Worm (Caenorhabditis elegans): ENCODE data around the gene srw-31.

ce11 chrV:17485078-17485477 lies 21.3 kb upstream of the srw-31 start, which contains the start of gene srh-111:
- no peak for TF ChIP-seq lag-1 (GFP tag; IDR thresholded peaks at IDR 0.05)
- no peak for TF ChIP-seq attf-5 (GFP tag; optimal IDR thresholded peaks at IDR 0.05)
- no peak for TF ChIP-seq zfh-2 (GFP tag; conservative IDR thresholded peaks at IDR 0.05)
- no peak for TF ChIP-seq nhr-90 (tag; optimal IDR thresholded peaks at IDR 0.05)
- TF ChIP-seq B0019.2 (GFP tag; conservative IDR thresholded peaks at IDR 0.05) = no peak
- no peak for TF ChIP-seq lin-35 (GFP tag; optimal IDR thresholded peaks at IDR 0.05)
- TF ChIP-seq pha-4 (tag; optimal IDR thresholded peaks at IDR 0.05) = no peak
- TF ChIP-seq nfyb-1 (GFP tag; IDR thresholded peaks at IDR 0.05) = no peak
